Worm (Caenorhabditis elegans) whole organism, L2 larva: ENCODE results near the gene C55C3.8.

Experiments used
- F13H6.1 ChIP-seq: sonication (generic microtip); optimal IDR thresholded peaks from 2 replicates; lab custom pipeline; 2016; ENCODE audit warnings: missing genetic modification characterization, missing compliant biosample characterization
- Y55F3AM.14 ChIP-seq: fragments of 200-800 bp; sonication (Bioruptor generic); optimal IDR thresholded peaks from 2 replicates; lab custom pipeline; 2018; ENCODE audit warnings: mild to moderate bottlenecking, missing genetic modification characterization, missing compliant biosample characterization
- alr-1 ChIP-seq: fragments of 150-350 bp; optimal IDR thresholded peaks from 2 replicates; lab custom pipeline; 2014; ENCODE audit warnings: missing biosample characterization, missing genetic modification characterization
- aly-2 ChIP-seq: fragments of 150-350 bp; optimal IDR thresholded peaks from 2 replicates; lab custom pipeline; 2014; ENCODE audit warnings: missing biosample characterization, missing genetic modification characterization
- blmp-1 ChIP-seq: sonication (generic microtip); optimal IDR thresholded peaks from 2 replicates; lab custom pipeline; 2017; ENCODE audit warnings: missing genetic modification characterization, mild to moderate bottlenecking, missing compliant biosample characterization, antibody characterized with exemption, moderate library complexity; ENCODE audit not compliant: insufficient read depth
- ceh-82 ChIP-seq: fragments of 150-350 bp; optimal IDR thresholded peaks from 2 replicates; lab custom pipeline; 2014; ENCODE audit warnings: missing biosample characterization, missing genetic modification characterization
- dmd-4 ChIP-seq: sonication (generic microtip); optimal IDR thresholded peaks from 2 replicates; lab custom pipeline; 2017; ENCODE audit warnings: missing biosample characterization, missing genetic modification characterization
- egl-27 ChIP-seq: sonication (generic microtip); optimal IDR thresholded peaks from 3 replicates; lab custom pipeline; 2017; ENCODE audit warnings: missing biosample characterization, missing genetic modification reagents, missing genetic modification characterization
- elt-1 ChIP-seq: fragments of 150-350 bp; optimal IDR thresholded peaks from 2 replicates; lab custom pipeline; 2014; ENCODE audit warnings: missing biosample characterization, missing genetic modification characterization
- elt-3 ChIP-seq: sonication (generic microtip); optimal IDR thresholded peaks from 2 replicates; lab custom pipeline; 2017; ENCODE audit warnings: missing biosample characterization, missing genetic modification characterization
- fos-1 ChIP-seq: fragments of 150-350 bp; optimal IDR thresholded peaks from 2 replicates; lab custom pipeline; 2014; ENCODE audit warnings: missing biosample characterization, missing genetic modification characterization
- gmeb-1 ChIP-seq: fragments of 150-350 bp; optimal IDR thresholded peaks from 2 replicates; lab custom pipeline; 2014; ENCODE audit warnings: missing biosample characterization, missing genetic modification characterization
- lin-11 ChIP-seq: fragments of 150-350 bp; sonication (generic microtip); optimal IDR thresholded peaks from 2 replicates; lab custom pipeline; 2014; ENCODE audit warnings: missing biosample characterization, missing genetic modification characterization, inconsistent platforms, mixed read lengths
- lin-13 ChIP-seq: fragments of 150-350 bp; optimal IDR thresholded peaks from 2 replicates; lab custom pipeline; 2014; ENCODE audit warnings: missing biosample characterization, missing genetic modification reagents, missing genetic modification characterization
- lsy-2 ChIP-seq, 2 experiments: fragments of 150-350 bp in 1 of 2; sonication (generic microtip) in 1 of 2; optimal IDR thresholded peaks; 2 replicates each; lab custom pipeline; 2014 to 2017; ENCODE audit warnings: missing biosample characterization in 2 of 2, missing genetic modification characterization in 2 of 2
- mbf-1 ChIP-seq: sonication (generic microtip); optimal IDR thresholded peaks from 2 replicates; lab custom pipeline; 2017; ENCODE audit warnings: missing biosample characterization, missing genetic modification characterization
- mdl-1 ChIP-seq, 2 experiments: fragments of 150-350 bp in 1 of 2; sonication (generic microtip) in 1 of 2; optimal IDR thresholded peaks; 2 replicates each; lab custom pipeline; 2017; ENCODE audit warnings: missing biosample characterization in 2 of 2, missing genetic modification characterization in 2 of 2
- nhr-10 ChIP-seq: sonication (generic microtip); optimal IDR thresholded peaks from 2 replicates; lab custom pipeline; 2017; ENCODE audit warnings: missing biosample characterization, missing genetic modification characterization
- nhr-11 ChIP-seq: fragments of 150-350 bp; optimal IDR thresholded peaks from 2 replicates; lab custom pipeline; 2014; ENCODE audit warnings: missing biosample characterization, missing genetic modification characterization
- nhr-12 ChIP-seq: fragments of 150-350 bp; optimal IDR thresholded peaks from 2 replicates; lab custom pipeline; 2014; ENCODE audit warnings: missing biosample characterization, missing genetic modification characterization
- nhr-129 ChIP-seq: fragments of 150-350 bp; optimal IDR thresholded peaks from 2 replicates; lab custom pipeline; 2014; ENCODE audit warnings: missing biosample characterization, missing genetic modification characterization
- nhr-237 ChIP-seq: fragments of 150-350 bp; optimal IDR thresholded peaks from 2 replicates; lab custom pipeline; 2014; ENCODE audit warnings: missing biosample characterization, missing genetic modification characterization
- nhr-25 ChIP-seq: fragments of 150-350 bp; sonication (generic microtip); optimal IDR thresholded peaks from 3 replicates; lab custom pipeline; 2014; ENCODE audit warnings: missing biosample characterization, missing genetic modification characterization
- nhr-6 ChIP-seq: fragments of 150-350 bp; optimal IDR thresholded peaks from 2 replicates; lab custom pipeline; 2014; ENCODE audit warnings: missing biosample characterization, missing genetic modification characterization
- nhr-77 ChIP-seq: fragments of 150-350 bp; optimal IDR thresholded peaks from 2 replicates; lab custom pipeline; 2014; ENCODE audit warnings: missing biosample characterization, missing genetic modification characterization
- peb-1 ChIP-seq: fragments of 150-350 bp; optimal IDR thresholded peaks from 2 replicates; lab custom pipeline; 2014; ENCODE audit warnings: missing biosample characterization, missing genetic modification characterization
- skn-1 ChIP-seq: sonication (generic microtip); optimal IDR thresholded peaks from 2 replicates; lab custom pipeline; 2017; ENCODE audit warnings: missing biosample characterization, missing genetic modification characterization
- sma-3 ChIP-seq: sonication (generic microtip); optimal IDR thresholded peaks from 2 replicates; lab custom pipeline; 2016; ENCODE audit warnings: missing genetic modification reagents, missing genetic modification characterization, missing compliant biosample characterization
- sma-9 ChIP-seq, 2 experiments: fragments of 150-350 bp in 1 of 2; sonication (generic microtip) in 1 of 2; optimal IDR thresholded peaks; 2 replicates each; lab custom pipeline; 2014 to 2016; ENCODE audit warnings: missing genetic modification characterization in 2 of 2, mild to moderate bottlenecking in 1 of 2, missing biosample characterization in 1 of 2, missing compliant biosample characterization in 1 of 2, missing genetic modification reagents in 1 of 2, moderate library complexity in 1 of 2
- snpc-4 ChIP-seq: fragments of 150-350 bp; optimal IDR thresholded peaks from 2 replicates; lab custom pipeline; 2014; ENCODE audit warnings: missing biosample characterization, missing genetic modification characterization
- unc-62 ChIP-seq: fragments of 150-350 bp; optimal IDR thresholded peaks from 2 replicates; lab custom pipeline; 2014; ENCODE audit warnings: missing biosample characterization, missing genetic modification reagents, missing genetic modification characterization
- zag-1 ChIP-seq: fragments of 150-350 bp; optimal IDR thresholded peaks from 2 replicates; lab custom pipeline; 2014; ENCODE audit warnings: missing biosample characterization, missing genetic modification characterization
- ztf-1 ChIP-seq: fragments of 200-800 bp; sonication (Bioruptor generic); conservative IDR thresholded peaks from 2 replicates; pipeline ENCODE4 v1.3.6; 2022; ENCODE audit warnings: missing genetic modification characterization, missing compliant biosample characterization
- ztf-11 ChIP-seq: sonication (generic microtip); optimal IDR thresholded peaks from 2 replicates; lab custom pipeline; 2017; ENCODE audit warnings: missing biosample characterization, missing genetic modification characterization

C55C3.8 gene

ce11 chrIV:5667191-5667590 lies 23.6 kb upstream of the C55C3.8 start (continued):
- TF ChIP-seq F13H6.1 (peak; percentile 15), nhr-6 (tag; lab: Kevin White, UChicago) (no peak), mdl-1 (tag; optimal IDR thresholded peaks at IDR 0.05; lab: Kevin White, UChicago) (no peak), elt-3 (tag; lab: Kevin White, UChicago) (no peak), aly-2 (tag; lab: Kevin White, UChicago) (no peak), mbf-1 (tag; lab: Kevin White, UChicago) (no peak)

DNA sequence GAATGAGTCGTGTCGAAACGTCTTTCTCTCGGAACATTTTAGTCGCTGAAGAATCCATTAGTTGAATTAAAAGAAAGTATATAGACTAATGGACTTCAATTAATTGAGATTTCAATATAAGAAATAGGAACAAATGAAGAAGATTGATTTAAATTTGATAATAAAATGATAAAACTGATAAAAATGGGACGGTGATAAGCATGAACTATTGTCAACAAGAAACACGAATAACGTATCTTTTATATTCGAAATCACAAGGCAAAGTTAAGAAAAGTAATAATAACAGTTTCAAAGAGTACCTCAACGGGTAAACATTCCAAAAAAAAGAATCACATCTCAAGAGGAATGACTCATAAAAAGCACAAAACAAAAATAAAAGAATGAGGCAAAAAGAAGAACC lies 21.4 kb upstream of the C55C3.8 start, which contains the start of gene T19E7.6:
Gene T19E7.6, minus strand, starts transcription at position 45 of the 400 bp plus-strand sequence.
- TF ChIP-seq nhr-11 (tag; lab: Kevin White, UChicago) (no peak), lin-13 (GFP tag; lab: Kevin White, UChicago) (no peak), sma-9 (GFP tag; optimal IDR thresholded peaks at IDR 0.05; lab: Kevin White, UChicago) (no peak), sma-9 (tag; optimal IDR thresholded peaks at IDR 0.05; lab: Kevin White, UChicago) (no peak), nhr-12 (no peak), F13H6.1 (no peak), fos-1 (tag; lab: Kevin White, UChicago) (peak; percentile 33)

- TF ChIP-seq alr-1 (tag; lab: Kevin White, UChicago): no peak
- TF ChIP-seq F13H6.1: peak; percentile 62
- TF ChIP-seq elt-3 (tag; lab: Kevin White, UChicago): no peak
- no peak for TF ChIP-seq nhr-12
- TF ChIP-seq, all 48 proteins: peak for 1
Observed at ce11 chrIV:5671325-5671724, 19.5 kb upstream of the C55C3.8 start.

DNA sequence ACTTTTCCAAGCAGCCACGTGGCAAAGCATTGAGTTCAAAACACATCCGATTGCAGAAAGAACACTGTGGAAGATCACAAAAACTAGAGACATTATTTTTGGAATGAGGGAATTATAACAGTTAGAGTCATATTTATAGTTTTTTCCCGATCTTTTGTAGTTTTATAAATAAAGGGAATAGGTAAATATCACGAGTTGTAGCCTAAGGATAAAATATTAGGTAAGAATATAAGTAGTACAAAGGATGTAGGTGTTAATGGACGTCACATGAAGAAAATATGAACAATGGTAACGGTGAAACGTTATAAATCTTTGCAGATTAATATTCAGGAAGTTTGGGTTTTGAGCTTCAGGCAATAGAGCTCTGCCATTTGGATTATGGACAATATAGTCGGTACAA lies 16.4 kb upstream of the C55C3.8 start, which contains the start of gene srd-5:
Gene srd-5, minus strand, starts transcription at position 101 of the 400 bp plus-strand sequence.
- TF ChIP-seq lin-11 (tag; lab: Kevin White, UChicago): no peak
- TF ChIP-seq sma-9 (GFP tag; optimal IDR thresholded peaks at IDR 0.05; lab: Kevin White, UChicago): no peak
- no peak for TF ChIP-seq sma-9 (tag; optimal IDR thresholded peaks at IDR 0.05; lab: Kevin White, UChicago)
- TF ChIP-seq blmp-1: no peak
- TF ChIP-seq nhr-25: no peak
- no peak for TF ChIP-seq ztf-1
- no peak for TF ChIP-seq aly-2 (tag; lab: Kevin White, UChicago)
- TF ChIP-seq egl-27 (tag; lab: Kevin White, UChicago): no peak
- TF ChIP-seq mbf-1 (tag; lab: Kevin White, UChicago): no peak
- no peak for TF ChIP-seq lsy-2 (tag; optimal IDR thresholded peaks at IDR 0.05; lab: Kevin White, UChicago)
- TF ChIP-seq nhr-237: no peak
- no peak for TF ChIP-seq dmd-4
- TF ChIP-seq peb-1 (tag; lab: Kevin White, UChicago): no peak
- no peak for TF ChIP-seq elt-1 (tag; lab: Kevin White, UChicago)
- TF ChIP-seq nhr-129 (tag; lab: Kevin White, UChicago): no peak
- no peak for TF ChIP-seq nhr-10 (tag; lab: Kevin White, UChicago)
- no peak for TF ChIP-seq F13H6.1
- no peak for TF ChIP-seq snpc-4
- TF ChIP-seq elt-3 (tag; lab: Kevin White, UChicago): no peak
- no peak for TF ChIP-seq nhr-11 (tag; lab: Kevin White, UChicago)
- no peak for TF ChIP-seq ztf-11

ce11 chrIV:5678044-5678443 lies 12.8 kb upstream of the C55C3.8 start, which contains the start of gene C55C3.4:
TSS of gene C55C3.4 (minus strand) at chrIV:5678144.
- TF ChIP-seq ceh-82 (tag; lab: Kevin White, UChicago) (no peak), Y55F3AM.14 (no peak), alr-1 (tag; lab: Kevin White, UChicago) (no peak), nhr-6 (tag; lab: Kevin White, UChicago) (no peak), ztf-1 (no peak), nhr-237 (no peak), skn-1 (tag; lab: Kevin White, UChicago) (no peak), F13H6.1 (no peak), elt-1 (tag; lab: Kevin White, UChicago) (no peak)
- TF ChIP-seq, all 48 proteins: peak for 0

- TF ChIP-seq nhr-12 (no peak), nhr-11 (tag; lab: Kevin White, UChicago) (no peak), nhr-77 (tag; lab: Kevin White, UChicago) (no peak), elt-3 (tag; lab: Kevin White, UChicago) (no peak), blmp-1 (no peak), gmeb-1 (tag; lab: Kevin White, UChicago) (no peak), sma-3 (GFP tag; lab: Kevin White, UChicago) (no peak), aly-2 (tag; lab: Kevin White, UChicago) (no peak), elt-1 (tag; lab: Kevin White, UChicago) (no peak), zag-1 (tag; lab: Kevin White, UChicago) (no peak), mdl-1 (tag; optimal IDR thresholded peaks at IDR 0.05; lab: Kevin White, UChicago) (no peak), ztf-1 (no peak), mbf-1 (tag; lab: Kevin White, UChicago) (no peak), snpc-4 (no peak), unc-62 (GFP tag; lab: Kevin White, UChicago) (no peak), skn-1 (tag; lab: Kevin White, UChicago) (no peak), dmd-4 (no peak), egl-27 (tag; lab: Kevin White, UChicago) (no peak), lsy-2 (tag; optimal IDR thresholded peaks at IDR 0.05; lab: Kevin White, UChicago) (no peak)
Observed at ce11 chrIV:5682547-5683234, 8.1 kb upstream of the C55C3.8 start, which contains the start of the genes C55C3.7 and C55C3.6. TSS of gene C55C3.7 (minus strand) at chrIV:5682647. TSS of gene C55C3.6 (plus strand) at chrIV:5683184.
